Worm (Caenorhabditis elegans) whole organism, midembryonic: ENCODE data around the gene F13A2.9.

Source experiments
- T22C8.4 ChIP-seq: fragments of 200-800 bp; sonication (Bioruptor generic); IDR thresholded peaks from 2 replicates; pipeline ENCODE4 v1.3.6; 2022; ENCODE audit warnings: missing genetic modification characterization, missing compliant biosample characterization
- cog-1 ChIP-seq: sonication (generic microtip); optimal IDR thresholded peaks from 2 replicates; lab custom pipeline; 2016; ENCODE audit warnings: missing genetic modification characterization, missing compliant biosample characterization
- flt-1 ChIP-seq: fragments of 200-800 bp; sonication (Bioruptor generic); IDR thresholded peaks from 2 replicates; pipeline ENCODE4 v1.3.6; 2022; ENCODE audit warnings: missing genetic modification characterization, missing compliant biosample characterization
- klf-2 ChIP-seq: fragments of 200-800 bp; sonication (Bioruptor generic); conservative IDR thresholded peaks from 2 replicates; pipeline ENCODE4 v1.3.6; 2022; ENCODE audit warnings: missing genetic modification reagents, missing genetic modification characterization, missing compliant biosample characterization
- med-1 ChIP-seq: sonication (generic microtip); optimal IDR thresholded peaks from 2 replicates; lab custom pipeline; 2017; ENCODE audit warnings: missing genetic modification characterization, mild to moderate bottlenecking, missing compliant biosample characterization, antibody characterized with exemption, missing genetic modification reagents; ENCODE audit not compliant: insufficient read depth
- ref-1 ChIP-seq: fragments of 200-800 bp; sonication (Bioruptor generic); conservative IDR thresholded peaks from 2 replicates; pipeline ENCODE4 v1.3.6; 2022; ENCODE audit warnings: missing genetic modification reagents, missing genetic modification characterization, missing compliant biosample characterization
- tab-1 ChIP-seq: fragments of 200-800 bp; sonication (Bioruptor generic); IDR thresholded peaks from 2 replicates; pipeline ENCODE4 v1.3.6; 2022; ENCODE audit warnings: missing genetic modification characterization, missing compliant biosample characterization
- ztf-23 ChIP-seq: fragments of 200-800 bp; sonication (Bioruptor generic); IDR thresholded peaks from 2 replicates; pipeline ENCODE4 v1.3.6; 2022; ENCODE audit warnings: missing genetic modification reagents, missing genetic modification characterization, missing compliant biosample characterization
- ztf-29 ChIP-seq: fragments of 200-800 bp; sonication (Bioruptor generic); IDR thresholded peaks from 2 replicates; pipeline ENCODE4 v1.3.6; 2022; ENCODE audit warnings: missing genetic modification reagents, missing genetic modification characterization, missing compliant biosample characterization

F13A2.9 gene

ce11 chrV:4360018-4360417, 27.3 kb downstream of the F13A2.9 start:
- TF ChIP-seq tab-1 (GFP tag; lab: Robert Waterston, UW), result no peak
- TF ChIP-seq cog-1, result no peak
- no peak for TF ChIP-seq flt-1 (GFP tag; lab: Robert Waterston, UW)
- TF ChIP-seq ref-1 (GFP tag; lab: Robert Waterston, UW), result no peak
- no peak for TF ChIP-seq med-1

ce11 chrV:4359127-4359526, 28.2 kb downstream of the F13A2.9 start:
- TF ChIP-seq ztf-29 (GFP tag; lab: Robert Waterston, UW) (no peak), ztf-23 (no peak), flt-1 (GFP tag; lab: Robert Waterston, UW) (no peak), cog-1 (no peak), med-1 (no peak), klf-2 (no peak), ref-1 (GFP tag; lab: Robert Waterston, UW) (no peak), tab-1 (GFP tag; lab: Robert Waterston, UW) (no peak), T22C8.4 (GFP tag; lab: Robert Waterston, UW) (no peak)

ce11 chrV:4357369-4357768, 29.9 kb downstream of the F13A2.9 start:
- TF ChIP-seq tab-1 (GFP tag; lab: Robert Waterston, UW), result no peak
- no peak for TF ChIP-seq T22C8.4 (GFP tag; lab: Robert Waterston, UW)
- no peak for TF ChIP-seq ztf-29 (GFP tag; lab: Robert Waterston, UW)
- no peak for TF ChIP-seq med-1
- peak; percentile 11 for TF ChIP-seq cog-1
- no peak for TF ChIP-seq ztf-23
- TF ChIP-seq flt-1 (GFP tag; lab: Robert Waterston, UW), result no peak
- no peak for TF ChIP-seq ref-1 (GFP tag; lab: Robert Waterston, UW)

- no peak for TF ChIP-seq ztf-23
- no peak for TF ChIP-seq tab-1 (GFP tag; lab: Robert Waterston, UW)
- no peak for TF ChIP-seq flt-1 (GFP tag; lab: Robert Waterston, UW)
- no peak for TF ChIP-seq cog-1
- TF ChIP-seq ref-1 (GFP tag; lab: Robert Waterston, UW), result no peak
- no peak for TF ChIP-seq klf-2
- TF ChIP-seq ztf-29 (GFP tag; lab: Robert Waterston, UW), result no peak
- TF ChIP-seq med-1, result no peak
- no peak for TF ChIP-seq T22C8.4 (GFP tag; lab: Robert Waterston, UW)
Observed at ce11 chrV:4356047-4356612, 31.2 kb downstream of the F13A2.9 start.

- TF ChIP-seq T22C8.4 (GFP tag; lab: Robert Waterston, UW) (no peak), klf-2 (no peak), ztf-23 (no peak), flt-1 (GFP tag; lab: Robert Waterston, UW) (no peak), cog-1 (no peak), med-1 (no peak), ztf-29 (GFP tag; lab: Robert Waterston, UW) (no peak), tab-1 (GFP tag; lab: Robert Waterston, UW) (no peak), ref-1 (GFP tag; lab: Robert Waterston, UW) (no peak)
Observed at ce11 chrV:4346799-4347198, 40.5 kb downstream of the F13A2.9 start, which contains the start of gene mcm-7. TSS of gene mcm-7 (plus strand) at chrV:4347166.

- TF ChIP-seq ztf-23 (no peak), ref-1 (GFP tag; lab: Robert Waterston, UW) (no peak), T22C8.4 (GFP tag; lab: Robert Waterston, UW) (no peak), med-1 (no peak), flt-1 (GFP tag; lab: Robert Waterston, UW) (no peak), ztf-29 (GFP tag; lab: Robert Waterston, UW) (no peak), cog-1 (no peak), tab-1 (GFP tag; lab: Robert Waterston, UW) (no peak), klf-2 (no peak)
Observed at ce11 chrV:4346325-4346724, 41.0 kb downstream of the F13A2.9 start, which contains the start of gene hpo-18. TSS of gene hpo-18 (minus strand) at chrV:4346425.

ce11 chrV:4345714-4346113, 41.6 kb downstream of the F13A2.9 start, which contains the start of gene figl-1:
TSS of gene figl-1 (minus strand) at chrV:4345999.
- no peak for TF ChIP-seq flt-1 (GFP tag; lab: Robert Waterston, UW)
- TF ChIP-seq ztf-29 (GFP tag; lab: Robert Waterston, UW), result no peak

- TF ChIP-seq med-1, result no peak
- TF ChIP-seq klf-2, result no peak
- no peak for TF ChIP-seq ztf-29 (GFP tag; lab: Robert Waterston, UW)
- no peak for TF ChIP-seq flt-1 (GFP tag; lab: Robert Waterston, UW)
- TF ChIP-seq tab-1 (GFP tag; lab: Robert Waterston, UW), result no peak
- no peak for TF ChIP-seq T22C8.4 (GFP tag; lab: Robert Waterston, UW)
- no peak for TF ChIP-seq ztf-23
- TF ChIP-seq ref-1 (GFP tag; lab: Robert Waterston, UW), result no peak
- no peak for TF ChIP-seq cog-1
Observed at ce11 chrV:4341736-4342135, 45.6 kb downstream of the F13A2.9 start.

- TF ChIP-seq ztf-23, result no peak
- TF ChIP-seq flt-1 (GFP tag; lab: Robert Waterston, UW), result no peak
- TF ChIP-seq med-1, result no peak
- no peak for TF ChIP-seq klf-2
- no peak for TF ChIP-seq ztf-29 (GFP tag; lab: Robert Waterston, UW)
- TF ChIP-seq ref-1 (GFP tag; lab: Robert Waterston, UW), result no peak
- no peak for TF ChIP-seq T22C8.4 (GFP tag; lab: Robert Waterston, UW)
- TF ChIP-seq cog-1, result no peak
- TF ChIP-seq tab-1 (GFP tag; lab: Robert Waterston, UW), result no peak
Observed at ce11 chrV:4341208-4341607, 46.1 kb downstream of the F13A2.9 start, which contains the start of gene glrx-3. TSS of gene glrx-3 (minus strand) at chrV:4341308.

- TF ChIP-seq tab-1 (GFP tag; lab: Robert Waterston, UW), result no peak
- no peak for TF ChIP-seq cog-1
- TF ChIP-seq ztf-29 (GFP tag; lab: Robert Waterston, UW), result no peak
- no peak for TF ChIP-seq flt-1 (GFP tag; lab: Robert Waterston, UW)
- TF ChIP-seq ref-1 (GFP tag; lab: Robert Waterston, UW), result no peak
- TF ChIP-seq ztf-23, result no peak
- no peak for TF ChIP-seq T22C8.4 (GFP tag; lab: Robert Waterston, UW)
- no peak for TF ChIP-seq med-1
- TF ChIP-seq klf-2, result no peak
Observed at ce11 chrV:4339479-4339878, 47.8 kb downstream of the F13A2.9 start.
